Fruit fly (Drosophila melanogaster): ENCODE data around the gene cDIP.
A peak's percentile ranks its signal among the peaks of the same experiment; 100 is the strongest.

The cDIP gene

dm6 chr3R:21111964-21112740, 48.7 kb downstream of the cDIP start (continued):
- peak; percentile 38 for TF ChIP-seq salm (tag; optimal IDR thresholded peaks at IDR 0.05)
- TF ChIP-seq luna (GFP tag; optimal IDR thresholded peaks at IDR 0.05) = no peak
- TF ChIP-seq CG11695 (GFP tag; IDR thresholded peaks at IDR 0.05) = peak; percentile 29; the same call in 1 of the 3 replicates
- TF ChIP-seq CG9932 (GFP tag; IDR thresholded peaks at IDR 0.05) = 0 out of 2 replicates have a peak, but pooled peaks have one; percentile 17
- TF ChIP-seq CG18262 (tag; optimal IDR thresholded peaks at IDR 0.05) = peak; percentile 14
- no peak for TF ChIP-seq Hmx (GFP tag; optimal IDR thresholded peaks at IDR 0.05)
- TF ChIP-seq CG7839 (tag; optimal IDR thresholded peaks at IDR 0.05) = peak; percentile 51
- peak; percentile 61 for TF ChIP-seq scrt (GFP tag; optimal IDR thresholded peaks at IDR 0.05)
- 0 out of 2 replicates have a peak, but pooled peaks have one; percentile 24 for TF ChIP-seq CG42726 (GFP tag; IDR thresholded peaks at IDR 0.05; ENCODE audit: partially characterized antibody)
- TF ChIP-seq CG2712 (tag; optimal IDR thresholded peaks at IDR 0.05) = peak; percentile 24
- TF ChIP-seq CG14441 (GFP tag; IDR thresholded peaks at IDR 0.05) = peak; percentile 55; the same call in 1 of the 2 replicates
- peak; percentile 60; the same call in 2 of the 3 replicates for TF ChIP-seq dysf (GFP tag; IDR thresholded peaks at IDR 0.05)
- peak; percentile 26; the same call in 1 of the 2 replicates for TF ChIP-seq lmd (GFP tag; IDR thresholded peaks at IDR 0.05)
- TF ChIP-seq Fer3 (tag; optimal IDR thresholded peaks at IDR 0.05) = peak; percentile 14
- no peak for TF ChIP-seq repo (GFP tag; optimal IDR thresholded peaks at IDR 0.05)
- peak; percentile 15 for TF ChIP-seq CG9817 (tag; optimal IDR thresholded peaks at IDR 0.05)
- peak in 1 of 2 experiments; percentile 25 for TF ChIP-seq dpn (GFP tag; optimal IDR thresholded peaks at IDR 0.05)
- peak; percentile 28 for TF ChIP-seq fd96Cb (tag; optimal IDR thresholded peaks at IDR 0.05)
- peak; percentile 19 for TF ChIP-seq CG17829 (tag; optimal IDR thresholded peaks at IDR 0.05)
- TF ChIP-seq CG10979 (tag; optimal IDR thresholded peaks at IDR 0.05) = no peak
- peak; percentile 10; the same call in 1 of the 3 replicates for TF ChIP-seq CG2199 (GFP tag; IDR thresholded peaks at IDR 0.05)
- peak; percentile 73 for TF ChIP-seq kni (GFP tag; optimal IDR thresholded peaks at IDR 0.05)
- TF ChIP-seq lilli (GFP tag; optimal IDR thresholded peaks at IDR 0.05) = peak; percentile 22
- TF ChIP-seq CG34422 (GFP tag; IDR thresholded peaks at IDR 0.05) = 0 out of 3 replicates have a peak, but pooled peaks have one; percentile 7
- no peak for TF ChIP-seq CG14710 (tag; optimal IDR thresholded peaks at IDR 0.05)
- TF ChIP-seq CG5180 (GFP tag; optimal IDR thresholded peaks at IDR 0.05) = peak; percentile 27
- no peak for TF ChIP-seq CG9876 (GFP tag; optimal IDR thresholded peaks at IDR 0.05)
- peak; percentile 9 for TF ChIP-seq Chrac-16 (GFP tag; optimal IDR thresholded peaks at IDR 0.05)
- TF ChIP-seq sug (tag; optimal IDR thresholded peaks at IDR 0.05) = peak; percentile 14
- no peak for TF ChIP-seq Doc2 (GFP tag; IDR thresholded peaks at IDR 0.05)
- peak; percentile 10 for TF ChIP-seq CG8281 (tag; optimal IDR thresholded peaks at IDR 0.05)
- TF ChIP-seq CG1602 (GFP tag; optimal IDR thresholded peaks at IDR 0.05) = peak; percentile 28
- peak; percentile 61 for TF ChIP-seq PHDP (tag; optimal IDR thresholded peaks at IDR 0.05)
- TF ChIP-seq Sox100B (GFP tag; optimal IDR thresholded peaks at IDR 0.05) = peak; percentile 25
- TF ChIP-seq Opbp (GFP tag; IDR thresholded peaks at IDR 0.05; ENCODE audit: partially characterized antibody) = no peak
- TF ChIP-seq HLH4C (GFP tag; IDR thresholded peaks at IDR 0.05; ENCODE audit: partially characterized antibody) = 0 out of 3 replicates have a peak, but pooled peaks have one; percentile 23
- peak; percentile 38 for TF ChIP-seq Asciz (GFP tag; optimal IDR thresholded peaks at IDR 0.05)
- TF ChIP-seq CG8089 (GFP tag; optimal IDR thresholded peaks at IDR 0.05) = no peak
- TF ChIP-seq Sox102F (GFP tag; optimal IDR thresholded peaks at IDR 0.05) = peak; percentile 49
- TF ChIP-seq CoRest (tag; optimal IDR thresholded peaks at IDR 0.05) = peak; percentile 27
- peak; percentile 36; the same call in 1 of the 2 replicates for TF ChIP-seq CG31224 (GFP tag; IDR thresholded peaks at IDR 0.05)
- TF ChIP-seq Abd-B (GFP tag; optimal IDR thresholded peaks at IDR 0.05) = peak; percentile 39
- peak; percentile 33 for TF ChIP-seq CG17359 (tag; optimal IDR thresholded peaks at IDR 0.05)
- peak; percentile 24 for TF ChIP-seq unpg (GFP tag; optimal IDR thresholded peaks at IDR 0.05)

Data from whole organism, embryonic.